Worm (Caenorhabditis elegans) whole organism, young adult: Measurements from ENCODE around the gene M28.9.

Experiments
- B0261.1 ChIP-seq: sonication (generic microtip); optimal IDR thresholded peaks from 2 replicates; lab custom pipeline; 2016; ENCODE audit warnings: mild to moderate bottlenecking, missing genetic modification characterization, moderate library complexity, missing compliant biosample characterization
- C06A6.2 ChIP-seq: fragments of 200-800 bp; sonication (Bioruptor generic); conservative IDR thresholded peaks from 2 replicates; pipeline ENCODE4 v1.3.6; 2022; ENCODE audit warnings: missing genetic modification characterization, missing compliant biosample characterization
- C17E4.6 ChIP-seq: fragments of 200-800 bp; sonication (Bioruptor generic); IDR thresholded peaks from 2 replicates; pipeline ENCODE4 v1.3.6; 2022; ENCODE audit warnings: missing genetic modification reagents, missing genetic modification characterization, missing compliant biosample characterization
- D2030.7 ChIP-seq: fragments of 200-800 bp; sonication (Bioruptor generic); IDR thresholded peaks from 2 replicates; pipeline ENCODE4 v1.3.6; 2022; ENCODE audit warnings: missing genetic modification reagents, missing genetic modification characterization, missing compliant biosample characterization
- F10E7.11 ChIP-seq: sonication (generic microtip); optimal IDR thresholded peaks from 2 replicates; lab custom pipeline; 2017; ENCODE audit warnings: mild to moderate bottlenecking, missing genetic modification characterization, moderate library complexity, missing compliant biosample characterization
- F33H1.4 ChIP-seq: fragments of 200-800 bp; sonication (Bioruptor generic); IDR thresholded peaks from 2 replicates; pipeline ENCODE4 v1.3.6; 2022; ENCODE audit warnings: missing genetic modification reagents, missing genetic modification characterization, missing compliant biosample characterization
- F39B2.1 ChIP-seq: fragments of 200-800 bp; sonication (Bioruptor generic); IDR thresholded peaks from 2 replicates; pipeline ENCODE4 v1.3.6; 2022; ENCODE audit warnings: missing genetic modification reagents, missing genetic modification characterization, missing compliant biosample characterization
- F49E8.2 ChIP-seq: sonication (generic microtip); optimal IDR thresholded peaks from 3 replicates; lab custom pipeline; 2017; ENCODE audit warnings: missing genetic modification characterization, mild to moderate bottlenecking, missing compliant biosample characterization, antibody characterized with exemption, moderate library complexity; ENCODE audit not compliant: insufficient read depth
- F55B11.4 ChIP-seq: sonication (generic microtip); optimal IDR thresholded peaks from 2 replicates; lab custom pipeline; 2016; ENCODE audit warnings: missing compliant biosample characterization, missing genetic modification characterization, borderline replicate concordance; ENCODE audit not compliant: insufficient read depth
- K11D2.4 ChIP-seq: fragments of 200-800 bp; sonication (Bioruptor generic); IDR thresholded peaks from 2 replicates; pipeline ENCODE4 v1.3.6; 2022; ENCODE audit warnings: missing genetic modification reagents, missing genetic modification characterization, missing compliant biosample characterization
- Y53F4B.3 ChIP-seq: fragments of 200-800 bp; sonication (Bioruptor generic); IDR thresholded peaks from 2 replicates; pipeline ENCODE4 v1.3.6; 2022; ENCODE audit warnings: missing genetic modification reagents, missing genetic modification characterization, missing compliant biosample characterization
- Y56A3A.18 ChIP-seq: fragments of 200-800 bp; sonication (Bioruptor generic); IDR thresholded peaks from 2 replicates; pipeline ENCODE4 v1.3.6; 2022; ENCODE audit warnings: missing genetic modification reagents, missing genetic modification characterization, missing compliant biosample characterization
- Y95B8A.8 ChIP-seq: fragments of 200-800 bp; sonication (Bioruptor generic); IDR thresholded peaks from 2 replicates; pipeline ENCODE4 v1.3.6; 2022; ENCODE audit warnings: missing genetic modification reagents, missing genetic modification characterization, missing compliant biosample characterization
- akir-1 ChIP-seq: fragments of 200-800 bp; sonication (Bioruptor generic); optimal IDR thresholded peaks from 2 replicates; lab custom pipeline; 2018; ENCODE audit warnings: mild to moderate bottlenecking, missing genetic modification characterization, moderate library complexity, missing compliant biosample characterization
- atf-7 ChIP-seq: sonication (generic microtip); optimal IDR thresholded peaks from 2 replicates; lab custom pipeline; 2017; ENCODE audit warnings: mild to moderate bottlenecking, missing genetic modification characterization, missing compliant biosample characterization
- attf-6 ChIP-seq: fragments of 200-800 bp; sonication (Bioruptor generic); IDR thresholded peaks from 2 replicates; pipeline ENCODE4 v1.3.6; 2022; ENCODE audit warnings: missing genetic modification reagents, missing genetic modification characterization, missing compliant biosample characterization
- bed-1 ChIP-seq: fragments of 200-800 bp; sonication (Bioruptor generic); IDR thresholded peaks from 2 replicates; pipeline ENCODE4 v1.3.6; 2022; ENCODE audit warnings: missing genetic modification reagents, missing genetic modification characterization, missing compliant biosample characterization
- cebp-1 ChIP-seq, 2 experiments: fragments of 200-800 bp in 1 of 2; sonication (Bioruptor generic) in 1 of 2; sonication (generic microtip) in 1 of 2; IDR thresholded peaks in 1 of 2; optimal IDR thresholded peaks in 1 of 2; 2 replicates each; pipeline versions ENCODE4 v1.3.6 to Lab custom; 2017 to 2022; ENCODE audit warnings: missing compliant biosample characterization in 2 of 2, missing genetic modification characterization in 2 of 2, mild to moderate bottlenecking in 1 of 2, missing genetic modification reagents in 1 of 2, moderate library complexity in 1 of 2
- cebp-2 ChIP-seq: fragments of 200-800 bp; sonication (Bioruptor generic); IDR thresholded peaks from 2 replicates; pipeline ENCODE4 v1.3.6; 2022; ENCODE audit warnings: missing genetic modification characterization, missing compliant biosample characterization
- ceh-27 ChIP-seq: fragments of 200-800 bp; sonication (Bioruptor generic); optimal IDR thresholded peaks from 2 replicates; lab custom pipeline; 2018; ENCODE audit warnings: mild to moderate bottlenecking, missing genetic modification characterization, moderate library complexity, missing compliant biosample characterization
- dox-1 ChIP-seq: fragments of 200-800 bp; sonication (Bioruptor generic); IDR thresholded peaks from 2 replicates; pipeline ENCODE4 v1.3.6; 2022; ENCODE audit warnings: missing genetic modification reagents, missing genetic modification characterization, missing compliant biosample characterization
- dpl-1 ChIP-seq: fragments of 150-350 bp; optimal IDR thresholded peaks from 2 replicates; lab custom pipeline; 2014; ENCODE audit warnings: missing biosample characterization, missing genetic modification reagents, missing genetic modification characterization
- gei-17 ChIP-seq: fragments of 200-800 bp; sonication (Bioruptor generic); optimal IDR thresholded peaks from 2 replicates; lab custom pipeline; 2018; ENCODE audit warnings: mild to moderate bottlenecking, missing genetic modification characterization, missing compliant biosample characterization
- hlh-26 ChIP-seq: fragments of 200-800 bp; sonication (Bioruptor generic); conservative IDR thresholded peaks from 2 replicates; pipeline ENCODE4 v1.3.6; 2022; ENCODE audit warnings: missing genetic modification reagents, missing genetic modification characterization, missing compliant biosample characterization
- hmg-20 ChIP-seq: fragments of 200-800 bp; sonication (Bioruptor generic); IDR thresholded peaks from 2 replicates; pipeline ENCODE4 v1.3.6; 2022; ENCODE audit warnings: missing genetic modification reagents, missing genetic modification characterization, missing compliant biosample characterization
- madf-8 ChIP-seq: fragments of 200-800 bp; sonication (Bioruptor generic); conservative IDR thresholded peaks from 2 replicates; pipeline ENCODE4 v1.3.6; 2022; ENCODE audit warnings: missing genetic modification reagents, missing genetic modification characterization, missing compliant biosample characterization
- mcd-1 ChIP-seq: fragments of 200-800 bp; sonication (Bioruptor generic); IDR thresholded peaks from 2 replicates; pipeline ENCODE4 v1.3.6; 2022; ENCODE audit warnings: missing genetic modification reagents, missing genetic modification characterization, missing compliant biosample characterization
- mxl-1 ChIP-seq: sonication (generic microtip); optimal IDR thresholded peaks from 2 replicates; lab custom pipeline; 2016; ENCODE audit warnings: missing genetic modification characterization, missing compliant biosample characterization
- nfya-2 ChIP-seq: fragments of 200-800 bp; sonication (Bioruptor generic); IDR thresholded peaks from 2 replicates; pipeline ENCODE4 v1.3.6; 2022; ENCODE audit warnings: missing genetic modification reagents, missing genetic modification characterization, missing compliant biosample characterization
- nhr-120 ChIP-seq: fragments of 200-800 bp; sonication (Bioruptor generic); IDR thresholded peaks from 2 replicates; pipeline ENCODE4 v1.3.6; 2022; ENCODE audit warnings: missing genetic modification characterization, missing compliant biosample characterization
- nhr-80 ChIP-seq: sonication (generic microtip); optimal IDR thresholded peaks from 2 replicates; lab custom pipeline; 2016; ENCODE audit warnings: missing genetic modification characterization, missing compliant biosample characterization
- snpc-1.1 ChIP-seq: sonication (generic microtip); optimal IDR thresholded peaks from 2 replicates; lab custom pipeline; 2017; ENCODE audit warnings: missing genetic modification characterization, mild to moderate bottlenecking, missing compliant biosample characterization, antibody characterized with exemption, moderate library complexity, missing genotype, missing genetic modification reagents; ENCODE audit not compliant: insufficient read depth
- snpc-3.4 ChIP-seq: sonication (generic microtip); optimal IDR thresholded peaks from 2 replicates; lab custom pipeline; 2017; ENCODE audit warnings: missing genetic modification characterization, mild to moderate bottlenecking, missing compliant biosample characterization, antibody characterized with exemption, moderate library complexity, missing genotype, missing genetic modification reagents
- snpc-4 ChIP-seq, 5 experiments: fragments of 150-350 bp in 1 of 5; sonication (generic microtip) in 4 of 5; optimal IDR thresholded peaks; 2 replicates each; lab custom pipeline; 2014 to 2018; ENCODE audit warnings: missing genetic modification characterization in 5 of 5, missing biosample characterization in 3 of 5, antibody characterized with exemption in 2 of 5, mild to moderate bottlenecking in 2 of 5, missing compliant biosample characterization in 2 of 5, missing genotype in 2 of 5, moderate library complexity in 2 of 5, missing genetic modification reagents in 1 of 5
- sptf-2 ChIP-seq: fragments of 200-800 bp; sonication (Bioruptor generic); optimal IDR thresholded peaks from 2 replicates; lab custom pipeline; 2018; ENCODE audit warnings: mild to moderate bottlenecking, missing genetic modification characterization, missing compliant biosample characterization
- tbp1 ChIP-seq: fragments of 200-800 bp; sonication (Bioruptor generic); optimal IDR thresholded peaks from 2 replicates; lab custom pipeline; 2018; ENCODE audit warnings: mild to moderate bottlenecking, missing genetic modification characterization, missing compliant biosample characterization
- tlf-1 ChIP-seq: fragments of 200-800 bp; sonication (Bioruptor generic); optimal IDR thresholded peaks from 2 replicates; lab custom pipeline; 2018; ENCODE audit warnings: mild to moderate bottlenecking, missing genetic modification characterization, missing compliant biosample characterization
- unc-130 ChIP-seq: sonication (generic microtip); optimal IDR thresholded peaks from 2 replicates; lab custom pipeline; 2016; ENCODE audit warnings: missing genetic modification reagents, missing genetic modification characterization, missing compliant biosample characterization
- xnd-1 ChIP-seq: sonication (generic microtip); optimal IDR thresholded peaks from 2 replicates; lab custom pipeline; 2016; ENCODE audit warnings: missing genotype, missing genetic modification reagents, missing genetic modification characterization, missing compliant biosample characterization
- ztf-22 ChIP-seq: fragments of 200-800 bp; sonication (Bioruptor generic); optimal IDR thresholded peaks from 2 replicates; lab custom pipeline; 2018; ENCODE audit warnings: mild to moderate bottlenecking, missing genetic modification characterization, moderate library complexity, missing compliant biosample characterization
- ztf-25 ChIP-seq: fragments of 200-800 bp; sonication (Bioruptor generic); IDR thresholded peaks from 2 replicates; pipeline ENCODE4 v1.3.6; 2022; ENCODE audit warnings: missing genetic modification reagents, missing genetic modification characterization, missing compliant biosample characterization
- ztf-28 ChIP-seq: fragments of 200-800 bp; sonication (Bioruptor generic); IDR thresholded peaks from 2 replicates; pipeline ENCODE4 v1.3.6; 2022; ENCODE audit warnings: missing genetic modification reagents, missing genetic modification characterization, missing compliant biosample characterization
- ztf-6 ChIP-seq: fragments of 200-800 bp; sonication (Bioruptor generic); IDR thresholded peaks from 2 replicates; pipeline ENCODE4 v1.3.6; 2022; ENCODE audit warnings: missing genetic modification reagents, missing genetic modification characterization, missing compliant biosample characterization

The M28.9 gene

DNA sequence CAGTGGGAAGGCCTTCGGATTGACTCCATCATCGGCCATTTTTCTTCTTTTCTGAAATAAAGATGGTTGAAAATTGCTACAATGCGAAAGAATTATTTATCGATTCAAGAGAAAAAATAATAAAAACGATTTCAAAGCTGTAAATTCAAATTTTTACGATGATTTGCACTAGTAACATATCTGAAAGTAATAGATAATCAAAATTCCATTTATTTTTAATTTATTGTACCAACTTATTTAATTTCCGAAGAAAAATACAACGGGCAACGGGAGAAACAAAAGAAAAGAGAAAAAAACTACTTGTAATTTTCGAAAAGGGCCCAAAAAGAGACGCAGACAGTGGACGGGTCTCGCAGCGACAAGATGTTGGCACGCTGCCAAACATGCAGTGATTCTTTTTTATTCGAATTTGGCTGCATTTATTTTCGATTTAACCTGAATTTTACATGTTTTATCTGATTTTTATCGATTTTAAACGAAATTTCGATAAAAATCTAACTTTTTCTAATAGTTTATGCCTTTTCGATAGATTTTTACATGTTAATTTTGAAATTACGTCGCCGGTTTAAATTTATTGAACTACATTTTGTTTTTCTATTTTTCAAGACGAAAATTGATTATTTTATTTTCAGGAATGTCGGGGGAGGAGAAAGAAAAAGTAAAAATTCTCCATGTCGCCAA is 19.5 kb downstream of the M28.9 start, which contains the start of the genes snu-13 and rsp-7 (continued):
- peak; percentile 72 for TF ChIP-seq mcd-1 (GFP tag; lab: Robert Waterston, UW)
- no peak for TF ChIP-seq nfya-2 (GFP tag; lab: Robert Waterston, UW)
- TF ChIP-seq F55B11.4 (tag; lab: Kevin White, UChicago), result no peak
- TF ChIP-seq gei-17, result no peak
- TF ChIP-seq snpc-1.1, result no peak
- TF ChIP-seq xnd-1 (tag; lab: Kevin White, UChicago), result peak; percentile 33
- no peak for TF ChIP-seq Y95B8A.8 (GFP tag; lab: Robert Waterston, UW)
- no peak for TF ChIP-seq ztf-25 (GFP tag; lab: Robert Waterston, UW)
- TF ChIP-seq unc-130 (GFP tag; lab: Kevin White, UChicago), result no peak
- no peak for TF ChIP-seq hlh-26
- TF ChIP-seq hmg-20 (GFP tag; lab: Robert Waterston, UW), result no peak
- TF ChIP-seq snpc-4 (GFP tag; optimal IDR thresholded peaks at IDR 0.05; lab: Kevin White, UChicago), result peak; percentile 54
- TF ChIP-seq snpc-4 (tag; optimal IDR thresholded peaks at IDR 0.05; lab: Kevin White, UChicago), result peak in 3 of 4 experiments; percentile 23 to 74 (median 29)
- peak; percentile 91 for TF ChIP-seq F33H1.4
- no peak for TF ChIP-seq ztf-6
- no peak for TF ChIP-seq akir-1 (GFP tag; lab: Kevin White, UChicago)
- TF ChIP-seq tbp1 (GFP tag; lab: Kevin White, UChicago), result peak; percentile 41
- TF ChIP-seq cebp-2 (GFP tag; lab: Robert Waterston, UW), result no peak
- no peak for TF ChIP-seq ztf-28
- TF ChIP-seq attf-6 (GFP tag; lab: Robert Waterston, UW), result no peak
- no peak for TF ChIP-seq K11D2.4
- no peak for TF ChIP-seq F39B2.1
- no peak for TF ChIP-seq atf-7 (tag; lab: Kevin White, UChicago)
- TF ChIP-seq dpl-1, result peak; percentile 21
- no peak for TF ChIP-seq ztf-22
- TF ChIP-seq D2030.7 (GFP tag; lab: Robert Waterston, UW), result peak; percentile 22; the same call in 1 of the 2 replicates
- TF ChIP-seq snpc-3.4, result no peak
- TF ChIP-seq bed-1 (GFP tag; lab: Robert Waterston, UW), result no peak
- TF ChIP-seq B0261.1, result no peak
- TF ChIP-seq Y53F4B.3 (GFP tag; lab: Robert Waterston, UW), result no peak
- peak; percentile 57 for TF ChIP-seq madf-8 (GFP tag; lab: Robert Waterston, UW)
- peak; percentile 64; the same call in 1 of the 2 replicates for TF ChIP-seq dox-1 (GFP tag; lab: Robert Waterston, UW)
- TF ChIP-seq C06A6.2, result 0 out of 2 replicates have a peak, but pooled peaks have one; percentile 23
- no peak for TF ChIP-seq nhr-120 (GFP tag; lab: Robert Waterston, UW)
- TF ChIP-seq Y56A3A.18 (GFP tag; lab: Robert Waterston, UW), result no peak
- peak; percentile 31 for TF ChIP-seq F49E8.2 (tag; lab: Kevin White, UChicago)
- TF ChIP-seq ceh-27 (GFP tag; lab: Kevin White, UChicago), result peak; percentile 28
- TF ChIP-seq C17E4.6 (GFP tag; lab: Robert Waterston, UW), result no peak
- peak; percentile 22 for TF ChIP-seq nhr-80 (tag; lab: Kevin White, UChicago)
- no peak for TF ChIP-seq mxl-1
- no peak for TF ChIP-seq sptf-2 (GFP tag; lab: Kevin White, UChicago)
- TF ChIP-seq tlf-1 (GFP tag; lab: Kevin White, UChicago), result peak; percentile 54
- TF ChIP-seq F10E7.11 (tag; lab: Kevin White, UChicago), result no peak
- TF ChIP-seq cebp-1 (GFP tag; IDR thresholded peaks at IDR 0.05; lab: Robert Waterston, UW), result no peak
- peak; percentile 36 for TF ChIP-seq cebp-1 (tag; optimal IDR thresholded peaks at IDR 0.05; lab: Kevin White, UChicago)
